Fruit fly (Drosophila melanogaster) whole organism, embryonic: ENCODE measurements around the gene CG11164.

Experiments
- Bgb ChIP-seq: fragments of 200-800 bp; sonication (Bioruptor generic); IDR thresholded peaks from 2 replicates; pipeline ENCODE4 v1.3.6; 2022; ENCODE audit warnings: missing biosample characterization, missing genetic modification characterization; ENCODE audit not compliant: partially characterized antibody
- CG12299 ChIP-seq: fragments of 200-800 bp; sonication (Bioruptor generic); optimal IDR thresholded peaks from 2 replicates; lab custom pipeline; 2018; ENCODE audit warnings: missing biosample characterization, mild to moderate bottlenecking, missing genetic modification characterization
- CG13624 ChIP-seq: fragments of 200-800 bp; sonication (Bioruptor generic); optimal IDR thresholded peaks from 2 replicates; lab custom pipeline; 2016; ENCODE audit warnings: missing biosample characterization, missing genetic modification characterization
- CG14441 ChIP-seq: fragments of 200-800 bp; sonication (Bioruptor generic); IDR thresholded peaks from 2 replicates; pipeline ENCODE4 v1.3.6; 2022; ENCODE audit warnings: missing biosample characterization, missing genetic modification characterization
- CG15011 ChIP-seq: fragments of 200-800 bp; sonication (Bioruptor generic); optimal IDR thresholded peaks from 3 replicates; lab custom pipeline; 2018; ENCODE audit warnings: missing biosample characterization, mild to moderate bottlenecking, missing genetic modification characterization
- CG15601 ChIP-seq: fragments of 200-800 bp; sonication (Bioruptor generic); optimal IDR thresholded peaks from 3 replicates; lab custom pipeline; 2019; ENCODE audit warnings: missing biosample characterization, mild to moderate bottlenecking, missing genetic modification characterization, moderate library complexity
- CG17612 ChIP-seq: fragments of 200-800 bp; sonication (Bioruptor generic); IDR thresholded peaks from 2 replicates; pipeline ENCODE4 v1.3.6; 2022; ENCODE audit warnings: missing biosample characterization, missing genetic modification characterization
- CG32767 ChIP-seq: fragments of 200-800 bp; sonication (Bioruptor generic); IDR thresholded peaks from 2 replicates; pipeline ENCODE4 v1.3.6; 2022; ENCODE audit warnings: missing biosample characterization, missing genetic modification characterization
- CG34376 ChIP-seq: fragments of 200-800 bp; sonication (Bioruptor generic); optimal IDR thresholded peaks from 2 replicates; lab custom pipeline; 2018; ENCODE audit warnings: missing biosample characterization, mild to moderate bottlenecking, missing genetic modification characterization
- CG34422 ChIP-seq: fragments of 200-800 bp; sonication (Bioruptor generic); IDR thresholded peaks from 3 replicates; pipeline ENCODE4 v1.3.6; 2022; ENCODE audit warnings: missing biosample characterization, missing genetic modification characterization
- CG4282 ChIP-seq: fragments of 200-800 bp; sonication (Bioruptor generic); optimal IDR thresholded peaks from 2 replicates; lab custom pipeline; 2016; ENCODE audit warnings: missing biosample characterization, missing genetic modification characterization
- CG4617 ChIP-seq: fragments of 200-800 bp; sonication (Bioruptor generic); optimal IDR thresholded peaks from 3 replicates; lab custom pipeline; 2016; ENCODE audit warnings: missing biosample characterization, missing genetic modification characterization, borderline replicate concordance
- CG6683 ChIP-seq: fragments of 200-800 bp; sonication (Bioruptor generic); optimal IDR thresholded peaks from 2 replicates; lab custom pipeline; 2017; ENCODE audit warnings: missing biosample characterization, mild to moderate bottlenecking, missing genetic modification characterization, missing genetic modification reagents
- CG6791 ChIP-seq: fragments of 200-800 bp; sonication (Bioruptor generic); IDR thresholded peaks from 3 replicates; pipeline ENCODE4 v1.3.6; 2022; ENCODE audit warnings: missing biosample characterization, missing genetic modification characterization; ENCODE audit not compliant: partially characterized antibody
- CG7271 ChIP-seq: fragments of 200-800 bp; sonication (Bioruptor generic); optimal IDR thresholded peaks from 2 replicates; lab custom pipeline; 2018; ENCODE audit warnings: missing biosample characterization, mild to moderate bottlenecking, missing genetic modification characterization, moderate library complexity
- CG7556 ChIP-seq: fragments of 200-800 bp; sonication (Bioruptor generic); optimal IDR thresholded peaks from 2 replicates; lab custom pipeline; 2017; ENCODE audit warnings: missing biosample characterization, mild to moderate bottlenecking, missing genetic modification characterization
- CG7786 ChIP-seq: fragments of 200-800 bp; sonication (Bioruptor generic); optimal IDR thresholded peaks from 2 replicates; lab custom pipeline; 2016; ENCODE audit warnings: missing biosample characterization, missing genetic modification characterization
- CG8944 ChIP-seq: fragments of 200-800 bp; sonication (Bioruptor generic); optimal IDR thresholded peaks from 3 replicates; lab custom pipeline; 2016; ENCODE audit warnings: missing biosample characterization, missing genetic modification characterization
- Dp ChIP-seq: fragments of 200-800 bp; sonication (Bioruptor generic); optimal IDR thresholded peaks from 2 replicates; lab custom pipeline; 2018; ENCODE audit warnings: missing biosample characterization, mild to moderate bottlenecking, missing genetic modification characterization, moderate library complexity
- Gsc ChIP-seq: fragments of 200-800 bp; sonication (Bioruptor generic); IDR thresholded peaks from 2 replicates; pipeline ENCODE4 v1.3.6; 2022; ENCODE audit warnings: missing biosample characterization, missing genetic modification characterization
- Hand ChIP-seq: fragments of 200-800 bp; sonication (Bioruptor generic); optimal IDR thresholded peaks from 2 replicates; lab custom pipeline; 2017; ENCODE audit warnings: mild to moderate bottlenecking, missing biosample characterization, missing genetic modification reagents, missing genetic modification characterization
- HmgZ ChIP-seq: fragments of 200-800 bp; sonication (Bioruptor generic); optimal IDR thresholded peaks from 2 replicates; lab custom pipeline; 2018; ENCODE audit warnings: missing biosample characterization, mild to moderate bottlenecking, missing genetic modification characterization
- Oli ChIP-seq: fragments of 200-800 bp; sonication (Bioruptor generic); optimal IDR thresholded peaks from 2 replicates; lab custom pipeline; 2018; ENCODE audit warnings: missing biosample characterization, mild to moderate bottlenecking, missing genetic modification characterization, moderate library complexity
- Opbp ChIP-seq: fragments of 200-800 bp; sonication (Bioruptor generic); IDR thresholded peaks from 3 replicates; pipeline ENCODE4 v1.3.6; 2022; ENCODE audit warnings: missing biosample characterization, missing genetic modification characterization; ENCODE audit not compliant: partially characterized antibody
- Ravus ChIP-seq: fragments of 200-800 bp; sonication (Bioruptor generic); IDR thresholded peaks from 2 replicates; pipeline ENCODE4 v1.3.6; 2022; ENCODE audit warnings: missing biosample characterization, missing genetic modification characterization
- Rfx ChIP-seq: fragments of 200-800 bp; sonication (Bioruptor generic); IDR thresholded peaks from 2 replicates; pipeline ENCODE4 v1.3.6; 2022; ENCODE audit warnings: missing biosample characterization, missing genetic modification characterization
- Side ChIP-seq: fragments of 200-800 bp; sonication (Bioruptor generic); optimal IDR thresholded peaks from 2 replicates; lab custom pipeline; 2016; ENCODE audit warnings: missing biosample characterization, missing genetic modification characterization
- Sry-δ ChIP-seq: fragments of 200-800 bp; sonication (Bioruptor generic); optimal IDR thresholded peaks from 2 replicates; lab custom pipeline; 2016; ENCODE audit warnings: missing biosample characterization, missing genetic modification characterization
- Tbp ChIP-seq: fragments of >200 bp; optimal IDR thresholded peaks from 2 replicates; lab custom pipeline; 2018; ENCODE audit warnings: missing biosample characterization, missing genetic modification characterization
- ac ChIP-seq: fragments of 200-800 bp; sonication (Bioruptor generic); optimal IDR thresholded peaks from 3 replicates; lab custom pipeline; 2017; ENCODE audit warnings: missing biosample characterization, mild to moderate bottlenecking, missing genetic modification characterization
- bsh ChIP-seq, 2 experiments: fragments of 200-800 bp; sonication (Bioruptor generic); optimal IDR thresholded peaks; 2 replicates each; lab custom pipeline; 2017 to 2018; ENCODE audit warnings: mild to moderate bottlenecking in 2 of 2, missing biosample characterization in 2 of 2, missing genetic modification characterization in 2 of 2, moderate library complexity in 1 of 2
- btn ChIP-seq: fragments of 200-800 bp; sonication (Bioruptor generic); optimal IDR thresholded peaks from 2 replicates; lab custom pipeline; 2016; ENCODE audit warnings: missing biosample characterization, missing genetic modification characterization
- chn ChIP-seq: fragments of 200-800 bp; sonication (Bioruptor generic); optimal IDR thresholded peaks from 2 replicates; lab custom pipeline; 2016; ENCODE audit warnings: missing biosample characterization, missing genetic modification characterization
- danr ChIP-seq: fragments of 200-800 bp; sonication (Bioruptor generic); IDR thresholded peaks from 2 replicates; pipeline ENCODE4 v1.3.6; 2022; ENCODE audit warnings: missing biosample characterization, missing genetic modification characterization
- disco-r ChIP-seq: fragments of 200-800 bp; sonication (Bioruptor generic); optimal IDR thresholded peaks from 2 replicates; lab custom pipeline; 2016; ENCODE audit warnings: missing biosample characterization, missing genetic modification characterization
- dysf ChIP-seq: fragments of 200-800 bp; sonication (Bioruptor generic); IDR thresholded peaks from 3 replicates; pipeline ENCODE4 v1.3.6; 2022; ENCODE audit warnings: missing biosample characterization, missing genetic modification characterization
- fu2 ChIP-seq: fragments of 200-800 bp; sonication (Bioruptor generic); optimal IDR thresholded peaks from 2 replicates; lab custom pipeline; 2016; ENCODE audit warnings: missing biosample characterization, missing genetic modification characterization
- ham ChIP-seq: fragments of 200-800 bp; sonication (Bioruptor generic); IDR thresholded peaks from 2 replicates; pipeline ENCODE4 v1.3.6; 2022; ENCODE audit warnings: missing biosample characterization, missing genetic modification characterization
- hth ChIP-seq: fragments of >200 bp; optimal IDR thresholded peaks from 2 replicates; lab custom pipeline; 2017; ENCODE audit warnings: inconsistent platforms
- nom ChIP-seq: fragments of 200-800 bp; sonication (Bioruptor generic); optimal IDR thresholded peaks from 2 replicates; lab custom pipeline; 2017; ENCODE audit warnings: missing biosample characterization, missing genetic modification characterization, mild to moderate bottlenecking, moderate library complexity, missing genetic modification reagents
- org-1 ChIP-seq: fragments of 200-800 bp; sonication (Bioruptor generic); optimal IDR thresholded peaks from 2 replicates; lab custom pipeline; 2017; ENCODE audit warnings: missing biosample characterization, missing genetic modification characterization
- p53 ChIP-seq: fragments of 200-800 bp; sonication (Bioruptor generic); optimal IDR thresholded peaks from 2 replicates; lab custom pipeline; 2016; ENCODE audit warnings: missing biosample characterization, missing genetic modification characterization
- pan ChIP-seq, 4 experiments: fragments of >200 bp in 3 of 4; fragments of 200-800 bp in 1 of 4; sonication (Bioruptor generic) in 1 of 4; optimal IDR thresholded peaks in 3 of 4; IDR thresholded peaks in 1 of 4; 2 replicates each; pipeline versions ENCODE4 v1.3.6 to Lab custom; 2017 to 2022; ENCODE audit warnings: missing biosample characterization in 2 of 4, missing genetic modification characterization in 2 of 4, mixed read lengths in 1 of 4
- schlank ChIP-seq: fragments of 200-800 bp; sonication (Bioruptor generic); optimal IDR thresholded peaks from 2 replicates; lab custom pipeline; 2018; ENCODE audit warnings: missing biosample characterization, mild to moderate bottlenecking, missing genetic modification characterization
- stc ChIP-seq: fragments of 200-800 bp; sonication (Bioruptor generic); IDR thresholded peaks from 2 replicates; pipeline ENCODE4 v1.3.6; 2022; ENCODE audit warnings: missing biosample characterization, missing genetic modification characterization
- tio ChIP-seq: fragments of 200-800 bp; sonication (Bioruptor generic); optimal IDR thresholded peaks from 2 replicates; lab custom pipeline; 2017; ENCODE audit warnings: missing biosample characterization, missing genetic modification characterization, inconsistent platforms
- tll ChIP-seq, 2 experiments: fragments of 200-800 bp in 1 of 2; fragments of >200 bp in 1 of 2; sonication (Bioruptor generic) in 1 of 2; optimal IDR thresholded peaks; 2 replicates each; lab custom pipeline; 2017 to 2019; ENCODE audit warnings: missing biosample characterization in 2 of 2, missing genetic modification characterization in 2 of 2, mild to moderate bottlenecking in 1 of 2, moderate library complexity in 1 of 2
- twi ChIP-seq: fragments of 200-800 bp; optimal IDR thresholded peaks from 2 replicates; lab custom pipeline; 2019; ENCODE audit warnings: missing biosample characterization, mild to moderate bottlenecking, missing genetic modification characterization, moderate library complexity
- tx ChIP-seq: fragments of 200-800 bp; sonication (Bioruptor generic); optimal IDR thresholded peaks from 2 replicates; lab custom pipeline; 2016; ENCODE audit warnings: missing biosample characterization, missing genetic modification characterization

CG11164 gene

DNA sequence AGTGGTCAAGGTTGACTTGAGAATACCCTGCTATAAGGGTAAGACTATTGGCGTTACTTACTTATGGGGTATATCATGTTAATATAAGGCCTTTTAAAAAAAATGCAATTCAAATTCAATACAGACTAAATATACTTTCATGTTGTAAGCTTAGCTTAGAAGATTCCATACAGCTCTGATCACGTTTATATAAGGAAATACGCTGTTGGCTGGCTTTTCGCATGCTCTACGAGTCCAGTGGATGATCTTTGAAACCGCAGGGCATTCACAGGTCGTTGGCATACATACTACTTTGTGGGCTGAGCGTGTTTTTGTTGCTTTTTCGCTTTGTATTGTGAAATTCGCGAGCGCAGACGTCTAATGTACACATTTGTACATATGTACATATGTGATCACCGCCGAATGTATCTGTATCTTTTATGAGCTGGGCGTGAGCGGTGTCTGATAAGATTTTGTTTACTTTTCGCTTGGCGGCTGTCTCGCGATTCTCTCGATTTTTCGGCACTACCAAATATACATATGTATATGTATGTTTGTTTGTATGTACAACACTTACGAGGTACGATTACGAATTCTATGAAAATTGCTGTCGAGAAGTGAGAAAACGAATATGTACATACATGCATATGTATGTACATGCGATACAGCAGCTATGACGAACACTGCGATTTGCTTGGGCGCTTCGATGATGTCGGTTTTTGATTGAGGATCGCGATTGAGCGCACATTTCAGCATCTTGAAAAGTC, 33.4 kb upstream of the CG11164 start (continued):
- TF ChIP-seq Dp, result no peak
- no peak for TF ChIP-seq CG7271
- no peak for TF ChIP-seq pan (optimal IDR thresholded peaks at IDR 0.05; lab: Kevin White, UChicago)
- no peak for TF ChIP-seq pan (GFP tag; optimal IDR thresholded peaks at IDR 0.05 in 1 of 2, IDR thresholded peaks at IDR 0.05 in 1 of 2)
- no peak for TF ChIP-seq disco-r
- TF ChIP-seq CG4617 (GFP tag; lab: Kevin White, UChicago), result no peak
- TF ChIP-seq CG4282 (GFP tag; lab: Kevin White, UChicago), result no peak
- no peak for TF ChIP-seq Ravus (GFP tag; lab: Robert Waterston, UW)
- TF ChIP-seq nom (GFP tag; lab: Kevin White, UChicago), result no peak
- peak; percentile 25 for TF ChIP-seq chn
- peak; percentile 8 for TF ChIP-seq CG8944 (GFP tag; lab: Kevin White, UChicago)
- TF ChIP-seq schlank (tag; lab: Kevin White, UChicago), result peak; percentile 55
- no peak for TF ChIP-seq Opbp (GFP tag; lab: Robert Waterston, UW)
- TF ChIP-seq CG6683 (GFP tag; lab: Kevin White, UChicago), result peak; percentile 35
- TF ChIP-seq HmgZ (tag; lab: Kevin White, UChicago), result peak; percentile 38
- TF ChIP-seq Tbp (GFP tag; lab: Kevin White, UChicago), result no peak
- no peak for TF ChIP-seq bsh (GFP tag; optimal IDR thresholded peaks at IDR 0.05; lab: Kevin White, UChicago)
- TF ChIP-seq Side, result peak; percentile 45
- TF ChIP-seq CG34422 (GFP tag; lab: Robert Waterston, UW), result 0 out of 3 replicates have a peak, but pooled peaks have one; percentile 14
- no peak for TF ChIP-seq CG14441
- no peak for TF ChIP-seq hth (lab: Kevin White, UChicago)
- no peak for TF ChIP-seq Bgb (GFP tag; lab: Robert Waterston, UW)
- TF ChIP-seq CG15011 (GFP tag; lab: Kevin White, UChicago), result peak; percentile 28
- peak; percentile 47 for TF ChIP-seq Hand (GFP tag; lab: Kevin White, UChicago)
- peak; percentile 53 for TF ChIP-seq CG12299 (tag; lab: Kevin White, UChicago)
- no peak for TF ChIP-seq Gsc (GFP tag; lab: Robert Waterston, UW)
- TF ChIP-seq Sry-δ (GFP tag; lab: Kevin White, UChicago), result no peak
- TF ChIP-seq CG34376, result peak; percentile 90
- TF ChIP-seq CG13624 (GFP tag; lab: Kevin White, UChicago), result peak; percentile 51
- peak; percentile 3 for TF ChIP-seq Oli (tag; lab: Kevin White, UChicago)
- TF ChIP-seq CG15601, result peak; percentile 35
- TF ChIP-seq fu2 (GFP tag; lab: Kevin White, UChicago), result peak; percentile 20
- no peak for TF ChIP-seq danr (GFP tag; lab: Robert Waterston, UW)
- TF ChIP-seq CG6791 (GFP tag; lab: Robert Waterston, UW), result no peak
- TF ChIP-seq dysf, result peak; percentile 56; the same call in 2 of the 3 replicates
- peak; percentile 59; the same call in 1 of the 2 replicates for TF ChIP-seq Rfx (GFP tag; lab: Robert Waterston, UW)
- peak; percentile 18 for TF ChIP-seq ac (GFP tag; lab: Kevin White, UChicago)
- TF ChIP-seq ham, result no peak
- TF ChIP-seq twi (tag; lab: Kevin White, UChicago), result peak; percentile 1
- peak; percentile 52 for TF ChIP-seq CG7786 (GFP tag; lab: Kevin White, UChicago)
- TF ChIP-seq tx (GFP tag; lab: Kevin White, UChicago), result peak; percentile 30
- TF ChIP-seq org-1, result peak; percentile 42
- TF ChIP-seq tll (GFP tag; optimal IDR thresholded peaks at IDR 0.05; lab: Kevin White, UChicago), result peak in 1 of 2 experiments; percentile 38
- TF ChIP-seq CG32767 (GFP tag; lab: Robert Waterston, UW), result no peak
- no peak for TF ChIP-seq tio
- TF ChIP-seq p53 (GFP tag; lab: Kevin White, UChicago), result no peak
- peak; percentile 50 for TF ChIP-seq CG7556
- TF ChIP-seq CG17612 (GFP tag; lab: Robert Waterston, UW), result no peak
- TF ChIP-seq btn (GFP tag; lab: Kevin White, UChicago), result no peak
- TF ChIP-seq stc (GFP tag; lab: Robert Waterston, UW), result no peak
